Fruit fly (Drosophila melanogaster): ENCODE results near the gene mira.

Gene mira

DNA sequence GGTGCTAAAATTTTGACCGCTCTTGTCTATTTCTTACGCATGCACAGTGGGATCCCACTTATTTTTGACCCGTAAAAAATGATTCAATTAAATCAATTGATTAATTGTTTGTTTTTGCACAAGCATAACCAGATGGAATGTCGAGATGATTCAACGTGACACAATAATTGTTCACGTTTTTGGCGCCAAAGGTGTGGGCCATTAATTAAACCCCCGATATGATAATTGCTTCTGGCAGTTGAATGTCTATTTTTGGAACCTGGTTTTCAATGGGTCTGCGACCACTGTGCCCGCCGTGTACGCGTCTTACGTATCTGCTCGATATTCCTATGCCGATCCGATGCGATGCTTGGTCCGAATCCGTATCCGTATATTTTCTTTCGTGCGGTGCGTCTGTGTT lies 42.9 kb downstream of the mira start (continued):
- TF ChIP-seq Atf6 (GFP tag; IDR thresholded peaks at IDR 0.05) (peak; percentile 75; the same call in 1 of the 2 replicates), C15 (GFP tag; IDR thresholded peaks at IDR 0.05) (no peak), Optix (GFP tag; IDR thresholded peaks at IDR 0.05) (peak; percentile 71), grn (GFP tag; optimal IDR thresholded peaks at IDR 0.05) (no peak), pfk (GFP tag; optimal IDR thresholded peaks at IDR 0.05) (no peak), H2.0 (GFP tag; IDR thresholded peaks at IDR 0.05) (peak; percentile 63; the same call in 1 of the 2 replicates), ap (GFP tag; IDR thresholded peaks at IDR 0.05) (peak; percentile 57), CG1602 (GFP tag; optimal IDR thresholded peaks at IDR 0.05) (peak; percentile 45), Ravus (GFP tag; IDR thresholded peaks at IDR 0.05) (no peak), h (optimal IDR thresholded peaks at IDR 0.05) (no peak), Nf-YC (tag; optimal IDR thresholded peaks at IDR 0.05) (peak; percentile 53), ind (GFP tag; optimal IDR thresholded peaks at IDR 0.05) (peak; percentile 80), hth (optimal IDR thresholded peaks at IDR 0.05) (no peak), bowl (GFP tag; IDR thresholded peaks at IDR 0.05) (no peak), Dbx (GFP tag; IDR thresholded peaks at IDR 0.05) (peak; percentile 66; the same call in 1 of the 3 replicates), CG6654 (GFP tag; optimal IDR thresholded peaks at IDR 0.05) (peak; percentile 42), Dref (GFP tag; IDR thresholded peaks at IDR 0.05) (no peak), Sry-β (GFP tag; optimal IDR thresholded peaks at IDR 0.05) (peak; percentile 8), row (GFP tag; IDR thresholded peaks at IDR 0.05) (peak; percentile 92), CG8089 (GFP tag; optimal IDR thresholded peaks at IDR 0.05) (peak; percentile 31), CG4854 (GFP tag; optimal IDR thresholded peaks at IDR 0.05) (peak; percentile 38), ase (GFP tag; IDR thresholded peaks at IDR 0.05) (peak; percentile 34; the same call in 1 of the 3 replicates), B-H1 (GFP tag; IDR thresholded peaks at IDR 0.05) (peak; percentile 54), HLH54F (GFP tag; optimal IDR thresholded peaks at IDR 0.05) (peak; percentile 55), Lpt (GFP tag; optimal IDR thresholded peaks at IDR 0.05) (no peak), CG11456 (GFP tag; IDR thresholded peaks at IDR 0.05) (peak; percentile 82), CG15269 (tag; optimal IDR thresholded peaks at IDR 0.05) (peak; percentile 74), CG2199 (GFP tag; IDR thresholded peaks at IDR 0.05) (peak; percentile 71; the same call in 1 of the 3 replicates), CG13624 (GFP tag; optimal IDR thresholded peaks at IDR 0.05) (peak; percentile 49), Hey (tag; optimal IDR thresholded peaks at IDR 0.05) (no peak), Vsx1 (GFP tag; optimal IDR thresholded peaks at IDR 0.05) (no peak), MBD-R2 (GFP tag; IDR thresholded peaks at IDR 0.05) (peak; percentile 34; the same call in 1 of the 2 replicates), Hr78 (GFP tag; optimal IDR thresholded peaks at IDR 0.05) (peak in 1 of 2 experiments; percentile 13), CG7928 (GFP tag; optimal IDR thresholded peaks at IDR 0.05) (no peak), Gug (GFP tag; IDR thresholded peaks at IDR 0.05) (peak; percentile 73; the same call in 3 of the 4 replicates), Gsc (GFP tag; IDR thresholded peaks at IDR 0.05) (peak; percentile 59), CG11696 (GFP tag; IDR thresholded peaks at IDR 0.05) (peak; percentile 68), da (GFP tag; optimal IDR thresholded peaks at IDR 0.05) (no peak), CG6683 (GFP tag; optimal IDR thresholded peaks at IDR 0.05) (peak; percentile 11), NC2α (GFP tag; optimal IDR thresholded peaks at IDR 0.05) (peak; percentile 37), CG16815 (GFP tag; optimal IDR thresholded peaks at IDR 0.05) (peak; percentile 50), danr (GFP tag; IDR thresholded peaks at IDR 0.05) (no peak), Elba2 (GFP tag; optimal IDR thresholded peaks at IDR 0.05) (no peak), CG12659 (GFP tag; optimal IDR thresholded peaks at IDR 0.05) (peak; percentile 54), sqz (GFP tag; optimal IDR thresholded peaks at IDR 0.05) (no peak), bbx (GFP tag; IDR thresholded peaks at IDR 0.05; ENCODE audit: partially characterized antibody) (peak; percentile 44; the same call in 1 of the 2 replicates), Rfx (GFP tag; IDR thresholded peaks at IDR 0.05) (peak; percentile 85), jing (GFP tag; optimal IDR thresholded peaks at IDR 0.05) (peak; percentile 41), CG4707 (GFP tag; optimal IDR thresholded peaks at IDR 0.05) (peak; percentile 46), Lhr (GFP tag; optimal IDR thresholded peaks at IDR 0.05) (no peak), ranshi (GFP tag; IDR thresholded peaks at IDR 0.05) (peak; percentile 64; the same call in 1 of the 2 replicates), br (optimal IDR thresholded peaks at IDR 0.05) (no peak), tgo (GFP tag; IDR thresholded peaks at IDR 0.05) (peak; percentile 64)
